Worm (Caenorhabditis elegans) whole organism, L1 larva: ENCODE measurements around the gene EGAP9.3.

ENCODE experiments used
- aly-2 ChIP-seq: fragments of 150-350 bp; optimal IDR thresholded peaks from 2 replicates; lab custom pipeline; 2014; ENCODE audit warnings: missing biosample characterization, missing genetic modification characterization
- ceh-8 ChIP-seq: fragments of 200-800 bp; sonication (Bioruptor generic); optimal IDR thresholded peaks from 2 replicates; lab custom pipeline; 2018; ENCODE audit warnings: mild to moderate bottlenecking, missing genetic modification characterization, moderate library complexity, missing compliant biosample characterization
- efl-1 ChIP-seq, 4 experiments: fragments of 150-350 bp; optimal IDR thresholded peaks in 3 of 4; peaks in 1 of 4; 1 replicate in 1 of 4; 2 replicates in 3 of 4; lab custom pipeline; 2014; ENCODE audit warnings: missing biosample characterization in 2 of 4, missing genetic modification characterization in 2 of 4, missing genetic modification reagents in 2 of 4
- egl-27 ChIP-seq, 2 experiments: fragments of 150-350 bp in 1 of 2; sonication (generic microtip); optimal IDR thresholded peaks; 3 replicates each; lab custom pipeline; 2017 to 2018; ENCODE audit warnings: missing biosample characterization in 2 of 2, missing genetic modification characterization in 2 of 2, missing genetic modification reagents in 2 of 2
- elt-2 ChIP-seq: sonication (generic microtip); optimal IDR thresholded peaks from 2 replicates; lab custom pipeline; 2016; ENCODE audit warnings: missing genetic modification characterization, mild to moderate bottlenecking, inconsistent platforms, missing compliant biosample characterization, missing genetic modification reagents
- elt-3 ChIP-seq, 6 experiments: fragments of 150-350 bp in 1 of 6; sonication (generic microtip); optimal IDR thresholded peaks; 2 replicates each; lab custom pipeline; 2017 to 2018; ENCODE audit warnings: missing biosample characterization in 6 of 6, missing genetic modification characterization in 6 of 6, inconsistent platforms in 1 of 6
- fkh-4 ChIP-seq: sonication (generic microtip); optimal IDR thresholded peaks from 2 replicates; lab custom pipeline; 2016; ENCODE audit warnings: missing compliant biosample characterization, missing genetic modification characterization, borderline replicate concordance
- lin-13 ChIP-seq: fragments of 150-350 bp; optimal IDR thresholded peaks from 2 replicates; lab custom pipeline; 2014; ENCODE audit warnings: missing biosample characterization, missing genetic modification reagents, missing genetic modification characterization
- pag-3 ChIP-seq: sonication (generic microtip); optimal IDR thresholded peaks from 2 replicates; lab custom pipeline; 2017; ENCODE audit warnings: missing genetic modification characterization, mild to moderate bottlenecking, missing compliant biosample characterization, antibody characterized with exemption, borderline replicate concordance; ENCODE audit not compliant: insufficient read depth
- swsn-7 ChIP-seq: sonication (generic microtip); optimal IDR thresholded peaks from 2 replicates; lab custom pipeline; 2016; ENCODE audit warnings: missing genetic modification characterization, missing compliant biosample characterization

ce11 chrV:6602556-6603062, 22.7 kb upstream of the EGAP9.3 start, which contains the start of gene ZK1055.6:
- TF ChIP-seq efl-1 (optimal IDR thresholded peaks at IDR 0.05; lab: Kevin White, UChicago) (no peak), efl-1 (GFP tag; optimal IDR thresholded peaks at IDR 0.05 in 1 of 2; lab: Kevin White, UChicago) (no peak), aly-2 (tag; lab: Kevin White, UChicago) (no peak), swsn-7 (tag; lab: Kevin White, UChicago) (no peak), egl-27 (tag; optimal IDR thresholded peaks at IDR 0.05; lab: Kevin White, UChicago) (no peak), lin-13 (GFP tag; lab: Kevin White, UChicago) (no peak), ceh-8 (no peak), elt-2 (tag; lab: Kevin White, UChicago) (no peak), pag-3 (tag; lab: Kevin White, UChicago) (no peak), elt-3 (tag; optimal IDR thresholded peaks at IDR 0.05; lab: Kevin White, UChicago) (no peak), fkh-4 (no peak)
